Worm (Caenorhabditis elegans) whole organism, late embryonic: Measurements from ENCODE around the gene mboa-7.

ENCODE experiments used
- C08G9.2 ChIP-seq: sonication (generic microtip); optimal IDR thresholded peaks from 2 replicates; lab custom pipeline; 2016; ENCODE audit warnings: mild to moderate bottlenecking, missing genetic modification characterization, moderate library complexity, missing compliant biosample characterization
- F13H6.1 ChIP-seq: sonication (generic microtip); optimal IDR thresholded peaks from 2 replicates; lab custom pipeline; 2016; ENCODE audit warnings: missing genetic modification characterization, missing compliant biosample characterization
- K02D7.2 ChIP-seq: sonication (generic microtip); optimal IDR thresholded peaks from 2 replicates; lab custom pipeline; 2017; ENCODE audit warnings: mild to moderate bottlenecking, missing genetic modification characterization, missing compliant biosample characterization
- K09A11.1 ChIP-seq: sonication (generic microtip); optimal IDR thresholded peaks from 2 replicates; lab custom pipeline; 2017; ENCODE audit warnings: antibody characterized with exemption, mild to moderate bottlenecking, missing genetic modification characterization, missing compliant biosample characterization; ENCODE audit not compliant: insufficient read depth
- Y22D7AL.16 ChIP-seq: sonication (generic microtip); optimal IDR thresholded peaks from 2 replicates; lab custom pipeline; 2016; ENCODE audit warnings: missing genetic modification characterization, missing compliant biosample characterization
- ama-1 ChIP-seq: fragments of 150-350 bp; optimal IDR thresholded peaks from 2 replicates; lab custom pipeline; 2014
- ceh-14 ChIP-seq: sonication (generic microtip); optimal IDR thresholded peaks from 2 replicates; lab custom pipeline; 2016; ENCODE audit warnings: missing genotype, missing genetic modification characterization, missing compliant biosample characterization
- ceh-18 ChIP-seq: sonication (generic microtip); optimal IDR thresholded peaks from 2 replicates; lab custom pipeline; 2016; ENCODE audit warnings: missing genetic modification characterization, missing compliant biosample characterization
- ceh-19 ChIP-seq: fragments of 200-800 bp; sonication (Bioruptor generic); optimal IDR thresholded peaks from 2 replicates; lab custom pipeline; 2018; ENCODE audit warnings: mild to moderate bottlenecking, missing genetic modification characterization, missing compliant biosample characterization
- ceh-22 ChIP-seq: sonication (generic microtip); optimal IDR thresholded peaks from 2 replicates; lab custom pipeline; 2017; ENCODE audit warnings: missing biosample characterization, missing genetic modification characterization
- ceh-24 ChIP-seq: sonication (generic microtip); optimal IDR thresholded peaks from 2 replicates; lab custom pipeline; 2016; ENCODE audit warnings: mild to moderate bottlenecking, missing genetic modification characterization, missing compliant biosample characterization
- ceh-30 ChIP-seq: fragments of 150-350 bp; optimal IDR thresholded peaks from 2 replicates; lab custom pipeline; 2014; ENCODE audit warnings: missing biosample characterization, missing genetic modification characterization
- ceh-31 ChIP-seq: sonication (generic microtip); optimal IDR thresholded peaks from 2 replicates; lab custom pipeline; 2016; ENCODE audit warnings: missing genetic modification characterization, missing compliant biosample characterization
- ceh-34 ChIP-seq: sonication (generic microtip); optimal IDR thresholded peaks from 2 replicates; lab custom pipeline; 2016; ENCODE audit warnings: mild to moderate bottlenecking, missing genetic modification characterization, missing compliant biosample characterization
- ceh-6 ChIP-seq: fragments of 200-800 bp; sonication (Bioruptor generic); optimal IDR thresholded peaks from 2 replicates; lab custom pipeline; 2018; ENCODE audit warnings: mild to moderate bottlenecking, missing genetic modification characterization, missing compliant biosample characterization
- che-1 ChIP-seq: sonication (generic microtip); optimal IDR thresholded peaks from 2 replicates; lab custom pipeline; 2016; ENCODE audit warnings: mild to moderate bottlenecking, missing genetic modification characterization, missing compliant biosample characterization
- dve-1 ChIP-seq: sonication (generic microtip); optimal IDR thresholded peaks from 2 replicates; lab custom pipeline; 2017; ENCODE audit warnings: antibody characterized with exemption, mild to moderate bottlenecking, missing genetic modification characterization, missing compliant biosample characterization
- elt-2 ChIP-seq: sonication (generic microtip); optimal IDR thresholded peaks from 2 replicates; lab custom pipeline; 2016; ENCODE audit warnings: missing genetic modification reagents, missing genetic modification characterization, missing compliant biosample characterization
- elt-4 ChIP-seq: sonication (generic microtip); optimal IDR thresholded peaks from 2 replicates; lab custom pipeline; 2016; ENCODE audit warnings: missing genetic modification characterization, missing compliant biosample characterization
- ets-4 ChIP-seq: sonication (generic microtip); optimal IDR thresholded peaks from 2 replicates; lab custom pipeline; 2016; ENCODE audit warnings: missing genetic modification characterization, missing compliant biosample characterization
- fax-1 ChIP-seq: sonication (generic microtip); optimal IDR thresholded peaks from 2 replicates; lab custom pipeline; 2016; ENCODE audit warnings: missing genotype, missing genetic modification characterization, missing compliant biosample characterization
- fkh-10 ChIP-seq: fragments of 150-350 bp; optimal IDR thresholded peaks from 2 replicates; lab custom pipeline; 2014; ENCODE audit warnings: missing biosample characterization, missing genetic modification reagents, missing genetic modification characterization
- fkh-6 ChIP-seq: sonication (generic microtip); optimal IDR thresholded peaks from 2 replicates; lab custom pipeline; 2016; ENCODE audit warnings: missing genetic modification characterization, missing compliant biosample characterization
- gmeb-2 ChIP-seq: sonication (generic microtip); optimal IDR thresholded peaks from 2 replicates; lab custom pipeline; 2016; ENCODE audit warnings: missing genetic modification characterization, inconsistent platforms, missing compliant biosample characterization
- hlh-13 ChIP-seq: fragments of 200-800 bp; sonication (Bioruptor generic); optimal IDR thresholded peaks from 2 replicates; lab custom pipeline; 2018; ENCODE audit warnings: mild to moderate bottlenecking, missing genetic modification characterization, missing compliant biosample characterization
- hlh-30 ChIP-seq: sonication (generic microtip); optimal IDR thresholded peaks from 2 replicates; lab custom pipeline; 2017; ENCODE audit warnings: antibody characterized with exemption, missing genetic modification characterization, missing compliant biosample characterization; ENCODE audit not compliant: insufficient read depth
- hlh-6 ChIP-seq: sonication (generic microtip); optimal IDR thresholded peaks from 2 replicates; lab custom pipeline; 2016; ENCODE audit warnings: missing genotype, missing genetic modification characterization, missing compliant biosample characterization
- lim-6 ChIP-seq: sonication (generic microtip); optimal IDR thresholded peaks from 2 replicates; lab custom pipeline; 2016; ENCODE audit warnings: missing genetic modification characterization, missing compliant biosample characterization
- mec-3 ChIP-seq: sonication (generic microtip); optimal IDR thresholded peaks from 2 replicates; lab custom pipeline; 2016; ENCODE audit warnings: borderline replicate concordance, missing genetic modification characterization, missing compliant biosample characterization
- nfya-1 ChIP-seq: sonication (generic microtip); optimal IDR thresholded peaks from 2 replicates; lab custom pipeline; 2017; ENCODE audit warnings: missing genetic modification characterization, mild to moderate bottlenecking, missing compliant biosample characterization, antibody characterized with exemption, moderate library complexity
- nhr-232 ChIP-seq: sonication (generic microtip); optimal IDR thresholded peaks from 2 replicates; lab custom pipeline; 2016; ENCODE audit warnings: missing genetic modification characterization, missing compliant biosample characterization
- odd-2 ChIP-seq: sonication (generic microtip); optimal IDR thresholded peaks from 2 replicates; lab custom pipeline; 2017; ENCODE audit warnings: antibody characterized with exemption, mild to moderate bottlenecking, missing genetic modification characterization, missing compliant biosample characterization
- pag-3 ChIP-seq: sonication (generic microtip); optimal IDR thresholded peaks from 2 replicates; lab custom pipeline; 2016; ENCODE audit warnings: missing compliant biosample characterization, missing genetic modification characterization, borderline replicate concordance
- pat-9 ChIP-seq: fragments of 200-800 bp; sonication (Bioruptor generic); optimal IDR thresholded peaks from 2 replicates; lab custom pipeline; 2018; ENCODE audit warnings: mild to moderate bottlenecking, missing genetic modification characterization, moderate library complexity, missing compliant biosample characterization
- pax-1 ChIP-seq: fragments of 150-350 bp; optimal IDR thresholded peaks from 2 replicates; lab custom pipeline; 2014; ENCODE audit warnings: missing biosample characterization, missing genetic modification characterization
- pha-4 ChIP-seq: fragments of 150-350 bp; optimal IDR thresholded peaks from 2 replicates; lab custom pipeline; 2018; ENCODE audit warnings: missing biosample characterization, missing genetic modification reagents, missing genetic modification characterization
- pqm-1 ChIP-seq: sonication (generic microtip); optimal IDR thresholded peaks from 2 replicates; lab custom pipeline; 2016; ENCODE audit warnings: missing genetic modification characterization, missing compliant biosample characterization
- rnt-1 ChIP-seq: sonication (generic microtip); optimal IDR thresholded peaks from 2 replicates; lab custom pipeline; 2016; ENCODE audit warnings: missing genetic modification characterization, missing compliant biosample characterization
- sox-4 ChIP-seq: sonication (generic microtip); optimal IDR thresholded peaks from 2 replicates; lab custom pipeline; 2017; ENCODE audit warnings: mild to moderate bottlenecking, missing genetic modification characterization, inconsistent platforms, missing compliant biosample characterization
- syd-9 ChIP-seq: sonication (generic microtip); optimal IDR thresholded peaks from 2 replicates; lab custom pipeline; 2016; ENCODE audit warnings: mild to moderate bottlenecking, missing genetic modification characterization, moderate library complexity, missing compliant biosample characterization
- tbx-2 ChIP-seq: sonication (generic microtip); optimal IDR thresholded peaks from 2 replicates; lab custom pipeline; 2016; ENCODE audit warnings: missing genetic modification characterization, missing compliant biosample characterization
- tbx-7 ChIP-seq: sonication (generic microtip); optimal IDR thresholded peaks from 2 replicates; lab custom pipeline; 2016; ENCODE audit warnings: missing genotype, missing genetic modification characterization, missing compliant biosample characterization
- unc-3 ChIP-seq, 2 experiments: fragments of 200-800 bp in 1 of 2; sonication (Bioruptor generic) in 1 of 2; sonication (generic microtip) in 1 of 2; conservative IDR thresholded peaks in 1 of 2; optimal IDR thresholded peaks in 1 of 2; 2 replicates each; pipeline versions ENCODE4 v1.3.6 to Lab custom; 2016 to 2022; ENCODE audit warnings: missing compliant biosample characterization in 2 of 2, missing genetic modification characterization in 2 of 2, missing genetic modification reagents in 1 of 2
- unc-42 ChIP-seq: sonication (generic microtip); optimal IDR thresholded peaks from 2 replicates; lab custom pipeline; 2016; ENCODE audit warnings: missing genotype, missing genetic modification characterization, missing compliant biosample characterization
- unc-55 ChIP-seq: sonication (generic microtip); optimal IDR thresholded peaks from 2 replicates; lab custom pipeline; 2017; ENCODE audit warnings: missing biosample characterization, missing genetic modification reagents, missing genetic modification characterization
- unc-86 ChIP-seq: sonication (generic microtip); optimal IDR thresholded peaks from 2 replicates; lab custom pipeline; 2016; ENCODE audit warnings: missing genetic modification characterization, missing compliant biosample characterization
- zip-5 ChIP-seq: sonication (generic microtip); optimal IDR thresholded peaks from 2 replicates; lab custom pipeline; 2016; ENCODE audit warnings: missing genetic modification characterization, missing compliant biosample characterization

mboa-7 gene

DNA sequence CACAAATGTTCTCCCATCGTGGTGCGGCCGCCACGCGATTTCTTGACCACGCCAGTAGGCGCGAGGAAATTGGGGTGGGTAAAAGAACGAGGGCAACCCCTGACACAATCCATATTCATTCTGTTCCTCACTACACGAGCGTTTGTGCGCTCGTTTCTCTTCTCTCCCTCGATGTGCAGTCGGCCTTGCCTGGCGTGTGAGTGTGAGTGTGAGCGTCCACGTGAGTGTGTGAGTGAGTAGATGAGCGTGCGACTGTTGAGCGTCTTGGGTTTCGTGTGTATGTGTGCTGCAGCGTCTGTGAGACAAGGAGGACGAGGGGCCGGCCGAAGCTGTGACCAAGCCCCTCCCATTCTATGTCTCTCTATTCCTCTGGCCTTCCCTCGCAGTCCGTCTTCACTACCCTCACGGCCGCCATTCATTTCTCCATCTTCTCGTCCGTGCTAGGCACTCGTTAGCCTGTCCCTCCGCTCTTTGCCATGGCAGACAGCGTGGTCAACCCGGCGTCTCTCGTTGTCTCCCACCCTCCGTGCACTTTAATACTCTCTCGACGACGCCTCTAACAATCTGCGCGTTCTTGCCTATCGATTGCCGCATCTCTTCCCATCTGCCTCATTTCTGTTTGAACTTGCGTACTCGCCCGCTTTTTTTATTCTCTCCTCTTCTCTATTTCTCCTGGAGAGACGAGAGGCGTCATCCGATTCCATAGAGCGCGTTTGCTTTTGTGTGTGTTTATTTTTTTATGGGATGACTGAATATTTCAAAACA lies 44.2 kb upstream of the mboa-7 start (continued):
- TF ChIP-seq elt-4 (no peak), ceh-24 (tag; lab: Kevin White, UChicago) (no peak), pax-1 (peak; percentile 57), F13H6.1 (tag; lab: Kevin White, UChicago) (peak; percentile 93), ceh-6 (peak; percentile 55), mec-3 (tag; lab: Kevin White, UChicago) (peak; percentile 36), hlh-13 (GFP tag; lab: Kevin White, UChicago) (no peak), ama-1 (no peak), fax-1 (peak; percentile 35), unc-55 (GFP tag; lab: Kevin White, UChicago) (peak; percentile 92), Y22D7AL.16 (no peak), ceh-19 (peak; percentile 57), rnt-1 (tag; lab: Kevin White, UChicago) (peak; percentile 93), pha-4 (no peak), fkh-6 (tag; lab: Kevin White, UChicago) (peak; percentile 44), syd-9 (peak; percentile 85), ceh-30 (tag; lab: Kevin White, UChicago) (peak; percentile 79), ceh-34 (peak; percentile 99), unc-86 (tag; lab: Kevin White, UChicago) (peak; percentile 7), ceh-18 (tag; lab: Kevin White, UChicago) (peak; percentile 98), sox-4 (tag; lab: Kevin White, UChicago) (no peak), lim-6 (tag; lab: Kevin White, UChicago) (peak; percentile 4), fkh-10 (GFP tag; lab: Kevin White, UChicago) (peak; percentile 30), nhr-232 (peak; percentile 60), tbx-7 (tag; lab: Kevin White, UChicago) (peak; percentile 19), che-1 (tag; lab: Kevin White, UChicago) (peak; percentile 59), tbx-2 (tag; lab: Kevin White, UChicago) (peak; percentile 95), ceh-14 (tag; lab: Kevin White, UChicago) (peak; percentile 77), zip-5 (tag; lab: Kevin White, UChicago) (no peak), K09A11.1 (peak; percentile 20), hlh-6 (tag; lab: Kevin White, UChicago) (peak; percentile 80), odd-2 (tag; lab: Kevin White, UChicago) (no peak), ceh-31 (peak; percentile 97), unc-42 (tag; lab: Kevin White, UChicago) (peak; percentile 86), pag-3 (no peak), K02D7.2 (no peak), C08G9.2 (tag; lab: Kevin White, UChicago) (peak; percentile 56), ets-4 (tag; lab: Kevin White, UChicago) (peak; percentile 21), gmeb-2 (tag; lab: Kevin White, UChicago) (no peak), elt-2 (tag; lab: Kevin White, UChicago) (peak; percentile 65), pqm-1 (tag; lab: Kevin White, UChicago) (peak; percentile 60), ceh-22 (tag; lab: Kevin White, UChicago) (peak; percentile 49), dve-1 (tag; lab: Kevin White, UChicago) (peak; percentile 50), unc-3 (GFP tag; conservative IDR thresholded peaks at IDR 0.05; lab: Robert Waterston, UW) (no peak), unc-3 (tag; optimal IDR thresholded peaks at IDR 0.05; lab: Kevin White, UChicago) (peak; percentile 65), nfya-1 (tag; lab: Kevin White, UChicago) (peak; percentile 85), pat-9 (tag; lab: Kevin White, UChicago) (no peak), hlh-30 (peak; percentile 96)
